Fruit fly (Drosophila melanogaster) ovary, adult (tissue): Measurements from ENCODE around the gene CG33966.

ENCODE experiments used
- CG17801 ChIP-seq: fragments of 200-800 bp; optimal IDR thresholded peaks from 2 replicates; lab custom pipeline; 2019; ENCODE audit warnings: missing biosample characterization, mild to moderate bottlenecking, missing genetic modification characterization, moderate library complexity; ENCODE audit not compliant: partially characterized antibody

Gene CG33966

dm6 chr3L:1233830-1234229 is at the start of gene CG33966:
CG33966 (plus strand) TSS chr3L:1234130.
- no peak for TF ChIP-seq CG17801 (GFP tag; lab: Kevin White, UChicago)

dm6 chr3L:1188936-1189659 is 44.8 kb upstream of the CG33966 start, which contains the start of gene CG13912:
CG13912 (plus strand) TSS chr3L:1189588.
- TF ChIP-seq CG17801 (GFP tag; lab: Kevin White, UChicago), result no peak

- TF ChIP-seq CG17801 (GFP tag; lab: Kevin White, UChicago), result no peak
Measured at dm6 chr3L:1193123-1193844, 40.6 kb upstream of the CG33966 start, which contains the start of gene Trhn. Trhn (minus strand) TSS chr3L:1193173.

dm6 chr3L:1195202-1195601 is 38.7 kb upstream of the CG33966 start, which contains the start of gene LysX:
LysX (minus strand) TSS chr3L:1195302.
- no peak for TF ChIP-seq CG17801 (GFP tag; lab: Kevin White, UChicago)

dm6 chr3L:1195868-1196552 is 37.9 kb upstream of the CG33966 start, which contains the start of gene Aplip1:
Aplip1 (plus strand) TSS chr3L:1196317.
- no peak for TF ChIP-seq CG17801 (GFP tag; lab: Kevin White, UChicago)

- TF ChIP-seq CG17801 (GFP tag; lab: Kevin White, UChicago), result no peak
Measured at dm6 chr3L:1200357-1201051, 33.4 kb upstream of the CG33966 start, which contains the start of gene mwh. mwh (plus strand) TSS chr3L:1200786.

- no peak for TF ChIP-seq CG17801 (GFP tag; lab: Kevin White, UChicago)
Measured at dm6 chr3L:1202588-1203195, 31.2 kb upstream of the CG33966 start, which contains the start of gene meep. meep (minus strand) TSS chr3L:1203036.

dm6 chr3L:1203855-1204431 is 30.0 kb upstream of the CG33966 start:
- no peak for TF ChIP-seq CG17801 (GFP tag; lab: Kevin White, UChicago)

- no peak for TF ChIP-seq CG17801 (GFP tag; lab: Kevin White, UChicago)
Measured at dm6 chr3L:1204674-1205547, 29.0 kb upstream of the CG33966 start, which contains the start of gene CG9119. CG9119 (minus strand) TSS chr3L:1204795.

- no peak for TF ChIP-seq CG17801 (GFP tag; lab: Kevin White, UChicago)
Measured at dm6 chr3L:1206682-1207421, 27.1 kb upstream of the CG33966 start, which contains the start of gene LysB. LysB (plus strand) TSS chr3L:1207371.

dm6 chr3L:1208206-1208605 is 25.7 kb upstream of the CG33966 start:
- TF ChIP-seq CG17801 (GFP tag; lab: Kevin White, UChicago), result no peak

- no peak for TF ChIP-seq CG17801 (GFP tag; lab: Kevin White, UChicago)
Measured at dm6 chr3L:1211096-1211495, 22.8 kb upstream of the CG33966 start, which contains the start of gene LysD. LysD (minus strand) TSS chr3L:1211196.
